Fruit fly (Drosophila melanogaster) whole organism, adult: ENCODE results near the gene Tsp3A.

Experiments used
- CG11617 ChIP-seq: fragments of 200-800 bp; sonication (Bioruptor generic); optimal IDR thresholded peaks from 2 replicates; lab custom pipeline; 2017; ENCODE audit warnings: mild to moderate bottlenecking, missing biosample characterization, missing genetic modification reagents, missing genetic modification characterization
- CG12768 ChIP-seq: fragments of 200-800 bp; sonication (Bioruptor generic); optimal IDR thresholded peaks from 2 replicates; lab custom pipeline; 2017; ENCODE audit warnings: missing biosample characterization, missing genetic modification characterization, mild to moderate bottlenecking, moderate library complexity, missing genetic modification reagents
- CG14711 ChIP-seq: fragments of 200-800 bp; sonication (Bioruptor generic); optimal IDR thresholded peaks from 2 replicates; lab custom pipeline; 2018; ENCODE audit warnings: missing biosample characterization, mild to moderate bottlenecking, missing genetic modification characterization, moderate library complexity
- CG1620 ChIP-seq: fragments of 200-800 bp; sonication (Bioruptor generic); optimal IDR thresholded peaks from 2 replicates; lab custom pipeline; 2016; ENCODE audit warnings: missing biosample characterization, missing genetic modification characterization
- CG33017 ChIP-seq: fragments of 200-800 bp; sonication (Bioruptor generic); optimal IDR thresholded peaks from 2 replicates; lab custom pipeline; 2018; ENCODE audit warnings: missing biosample characterization, mild to moderate bottlenecking, missing genetic modification characterization, moderate library complexity
- CG5204 ChIP-seq: fragments of 200-800 bp; sonication (Bioruptor generic); optimal IDR thresholded peaks from 2 replicates; lab custom pipeline; 2016; ENCODE audit warnings: missing biosample characterization, missing genetic modification characterization
- CG7045 ChIP-seq: fragments of 200-800 bp; sonication (Bioruptor generic); optimal IDR thresholded peaks from 2 replicates; lab custom pipeline; 2017; ENCODE audit warnings: missing biosample characterization, mild to moderate bottlenecking, missing genetic modification characterization
- CG7101 ChIP-seq: fragments of 200-800 bp; sonication (Bioruptor generic); optimal IDR thresholded peaks from 2 replicates; lab custom pipeline; 2018; ENCODE audit warnings: missing biosample characterization, mild to moderate bottlenecking, missing genetic modification characterization, moderate library complexity
- Clk ChIP-seq: fragments of 200-800 bp; sonication (Bioruptor generic); optimal IDR thresholded peaks from 2 replicates; lab custom pipeline; 2017; ENCODE audit warnings: missing biosample characterization, missing genetic modification characterization
- Crg-1 ChIP-seq: fragments of 200-800 bp; sonication (Bioruptor generic); optimal IDR thresholded peaks from 2 replicates; lab custom pipeline; 2016; ENCODE audit warnings: missing biosample characterization, missing genetic modification characterization
- Hr96 ChIP-seq: fragments of 200-800 bp; sonication (Bioruptor generic); optimal IDR thresholded peaks from 2 replicates; lab custom pipeline; 2016; ENCODE audit warnings: missing biosample characterization, missing genetic modification characterization
- Mnt ChIP-seq: fragments of 200-800 bp; sonication (Bioruptor generic); optimal IDR thresholded peaks from 2 replicates; lab custom pipeline; 2016; ENCODE audit warnings: missing biosample characterization, mild to moderate bottlenecking, missing genetic modification characterization
- bab1 ChIP-seq: fragments of 200-800 bp; sonication (Bioruptor generic); optimal IDR thresholded peaks from 3 replicates; lab custom pipeline; 2019; ENCODE audit warnings: missing biosample characterization, mild to moderate bottlenecking, missing genetic modification characterization, moderate library complexity
- cic ChIP-seq: fragments of 200-800 bp; sonication (Bioruptor generic); optimal IDR thresholded peaks from 2 replicates; lab custom pipeline; 2017; ENCODE audit warnings: missing biosample characterization, mild to moderate bottlenecking, missing genetic modification characterization, moderate library complexity
- cnc ChIP-seq, 2 experiments: fragments of >200 bp; optimal IDR thresholded peaks; 2 replicates each; lab custom pipeline; 2017
- kay ChIP-seq: fragments of 200-800 bp; sonication (Bioruptor generic); peaks from one replicate; lab custom pipeline; 2016; ENCODE audit warnings: missing biosample characterization, missing genetic modification characterization, borderline replicate concordance
- ovo ChIP-seq: fragments of 200-800 bp; sonication (Bioruptor generic); optimal IDR thresholded peaks from 2 replicates; lab custom pipeline; 2016; ENCODE audit warnings: missing biosample characterization, missing genetic modification characterization
- pad ChIP-seq: fragments of 200-800 bp; sonication (Bioruptor generic); optimal IDR thresholded peaks from 3 replicates; lab custom pipeline; 2017; ENCODE audit warnings: missing biosample characterization, missing genetic modification characterization, mild to moderate bottlenecking, moderate library complexity, missing genetic modification reagents
- tj ChIP-seq: fragments of 200-800 bp; sonication (Bioruptor generic); optimal IDR thresholded peaks from 3 replicates; lab custom pipeline; 2017; ENCODE audit warnings: missing biosample characterization, mild to moderate bottlenecking, missing genetic modification characterization, moderate library complexity
- toe ChIP-seq: fragments of 200-800 bp; sonication (Bioruptor generic); optimal IDR thresholded peaks from 2 replicates; lab custom pipeline; 2016; ENCODE audit warnings: missing biosample characterization, missing genetic modification characterization

Tsp3A gene

dm6 chrX:2638646-2639045 lies 19.1 kb upstream of the Tsp3A start:
- TF ChIP-seq CG12768 (GFP tag; lab: Kevin White, UChicago) (no peak), cic (no peak), toe (GFP tag; lab: Kevin White, UChicago) (no peak), CG14711 (no peak), cnc (optimal IDR thresholded peaks at IDR 0.05; lab: Kevin White, UChicago) (no peak)

- TF ChIP-seq Hr96 (GFP tag; lab: Kevin White, UChicago) = no peak
- no peak for TF ChIP-seq CG14711
- TF ChIP-seq bab1 (GFP tag; lab: Kevin White, UChicago) = no peak
- no peak for TF ChIP-seq CG1620 (GFP tag; lab: Kevin White, UChicago)
- TF ChIP-seq CG33017 (tag; lab: Kevin White, UChicago) = no peak
- TF ChIP-seq ovo = no peak
- TF ChIP-seq cic = no peak
- TF ChIP-seq CG7045 (GFP tag; lab: Kevin White, UChicago) = no peak
- no peak for TF ChIP-seq CG7101 (tag; lab: Kevin White, UChicago)
- no peak for TF ChIP-seq CG5204 (GFP tag; lab: Kevin White, UChicago)
- no peak for TF ChIP-seq Clk
- no peak for TF ChIP-seq cnc (optimal IDR thresholded peaks at IDR 0.05; lab: Kevin White, UChicago)
- TF ChIP-seq tj (GFP tag; lab: Kevin White, UChicago) = no peak
- no peak for TF ChIP-seq toe (GFP tag; lab: Kevin White, UChicago)
Observed at dm6 chrX:2637914-2638313, 18.4 kb upstream of the Tsp3A start.

DNA sequence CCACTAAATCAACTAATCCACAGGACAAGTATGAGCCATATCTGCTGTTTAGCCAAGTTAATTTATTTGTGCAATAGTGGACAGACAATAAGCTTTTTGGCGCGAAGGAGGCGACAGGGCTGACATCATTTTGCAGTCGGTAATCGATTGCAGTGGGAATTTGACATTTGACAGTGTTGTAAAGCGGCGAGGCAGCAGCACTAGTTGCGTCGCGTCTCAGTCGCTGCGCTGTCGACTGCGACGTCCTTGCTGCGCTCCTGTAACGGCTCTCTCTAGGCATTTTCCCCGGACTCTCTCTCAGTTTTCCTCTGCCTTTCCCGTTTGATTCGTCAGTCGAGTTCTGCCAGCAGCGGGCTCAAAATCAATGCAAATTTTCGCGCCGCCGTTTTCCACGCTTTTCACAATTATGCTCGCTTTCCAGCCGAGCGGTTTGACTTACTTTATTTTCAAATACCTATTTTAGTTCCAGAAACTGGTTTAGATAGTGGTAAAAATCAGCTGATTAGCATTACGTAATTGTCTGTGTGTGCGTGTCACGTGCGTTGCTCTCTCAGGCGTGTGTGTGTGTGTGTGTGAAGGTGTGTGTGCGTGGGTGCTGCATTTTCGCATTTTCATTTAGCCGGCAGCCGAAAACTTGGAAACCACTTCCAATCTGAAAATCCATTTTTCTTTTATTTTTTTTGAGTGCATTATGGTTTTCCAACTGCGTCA lies 17.4 kb upstream of the Tsp3A start:
- TF ChIP-seq ovo = no peak
- TF ChIP-seq CG11617 (GFP tag; lab: Kevin White, UChicago) = no peak
- no peak for TF ChIP-seq pad
- TF ChIP-seq kay = no peak
- TF ChIP-seq cic = no peak
- TF ChIP-seq Mnt = no peak
- no peak for TF ChIP-seq tj (GFP tag; lab: Kevin White, UChicago)
- no peak for TF ChIP-seq CG14711
- no peak for TF ChIP-seq toe (GFP tag; lab: Kevin White, UChicago)
- no peak for TF ChIP-seq CG33017 (tag; lab: Kevin White, UChicago)
- no peak for TF ChIP-seq cnc (optimal IDR thresholded peaks at IDR 0.05; lab: Kevin White, UChicago)
- TF ChIP-seq Crg-1 = no peak
- no peak for TF ChIP-seq CG7101 (tag; lab: Kevin White, UChicago)
- TF ChIP-seq CG5204 (GFP tag; lab: Kevin White, UChicago) = no peak
- no peak for TF ChIP-seq CG7045 (GFP tag; lab: Kevin White, UChicago)
- TF ChIP-seq Clk = no peak

DNA sequence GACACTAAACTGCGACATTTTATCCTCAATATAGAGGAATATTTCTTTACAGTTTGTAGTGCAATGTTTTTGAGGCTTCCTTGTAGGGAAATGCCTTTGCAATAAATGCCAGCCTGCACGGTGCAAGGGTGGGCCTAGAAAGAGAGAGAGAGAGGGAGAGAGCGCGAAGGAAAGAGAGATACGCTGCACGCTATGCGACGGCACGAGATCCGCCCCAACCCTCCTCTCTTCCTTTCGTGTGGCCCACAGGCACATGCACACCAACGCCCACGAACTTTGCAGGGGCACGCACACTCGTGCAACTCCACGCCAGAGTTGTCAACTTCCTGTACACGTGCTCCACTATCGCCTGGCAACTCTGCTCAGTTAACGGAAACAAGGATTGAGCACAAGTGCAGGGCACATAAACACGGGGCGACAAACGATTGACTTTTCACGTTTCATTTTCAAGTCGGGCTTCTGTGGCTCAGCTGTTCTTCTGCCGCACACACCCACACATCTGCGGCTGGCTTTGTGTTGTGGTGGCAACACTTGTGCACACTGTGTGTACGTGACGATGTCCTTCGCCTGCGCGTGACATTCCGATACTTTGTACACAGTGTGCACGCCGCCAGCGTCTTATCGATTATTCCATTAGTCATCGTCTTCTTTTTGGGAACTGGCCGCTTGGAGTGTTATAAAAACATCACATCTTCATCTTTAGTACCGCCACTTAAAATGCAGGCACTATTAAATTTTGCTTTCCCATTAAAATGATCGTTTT lies 16.6 kb upstream of the Tsp3A start:
- peak; percentile 73 for TF ChIP-seq CG14711
- TF ChIP-seq toe (GFP tag; lab: Kevin White, UChicago) = no peak

- TF ChIP-seq CG1620 (GFP tag; lab: Kevin White, UChicago) (peak; percentile 8), CG7101 (tag; lab: Kevin White, UChicago) (peak; percentile 6), pad (no peak), CG7045 (GFP tag; lab: Kevin White, UChicago) (peak; percentile 35), CG14711 (peak; percentile 4)
Observed at dm6 chrX:2635075-2635643, 15.6 kb upstream of the Tsp3A start.

DNA sequence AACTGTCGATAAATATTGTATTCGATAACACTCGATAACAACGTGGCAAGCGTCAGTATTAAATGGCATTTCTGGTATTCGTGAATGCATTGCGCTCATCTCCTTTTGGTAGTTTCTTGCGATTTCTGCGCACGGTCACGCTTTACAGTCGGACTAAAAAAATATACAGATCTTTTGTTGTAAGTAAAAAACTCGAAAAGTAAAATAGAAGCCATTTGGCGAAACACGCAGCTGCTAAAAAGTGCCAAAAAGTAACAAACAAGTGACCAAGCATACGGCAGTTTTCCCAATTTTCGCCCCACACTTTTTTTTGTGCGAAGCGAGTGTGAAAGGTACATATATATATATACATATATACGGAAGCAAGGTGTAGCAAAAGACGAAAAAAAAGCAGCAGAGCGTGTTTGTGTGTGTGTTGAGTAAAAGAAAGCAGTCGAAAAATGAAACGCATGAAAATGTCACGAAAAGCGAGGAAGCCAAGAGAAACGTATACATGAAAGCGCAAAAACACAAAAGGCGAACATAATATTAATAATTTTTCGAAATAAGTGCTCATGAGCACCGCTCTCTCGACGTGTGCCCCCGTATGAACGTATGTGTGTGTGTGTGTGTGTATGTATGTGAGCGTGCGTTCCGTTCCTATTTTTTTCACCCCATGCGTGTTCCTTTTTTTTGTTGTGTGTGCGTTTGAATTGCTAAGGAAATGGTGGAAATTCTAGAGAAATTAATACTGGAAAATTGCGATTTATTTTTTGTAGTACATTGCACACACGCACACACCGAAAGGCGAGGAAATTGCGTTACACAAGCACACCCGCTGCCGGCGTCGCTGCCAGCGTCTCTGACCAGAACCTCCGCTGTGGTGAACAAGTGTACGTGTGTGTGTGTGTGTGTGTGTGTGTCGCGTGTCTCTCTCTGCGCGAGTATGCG lies 14.6 kb upstream of the Tsp3A start, which contains the start of gene sgg:
Gene sgg, plus strand, starts transcription at position 106 of the 930 bp plus-strand sequence.
- peak; percentile 52 for TF ChIP-seq Mnt
- TF ChIP-seq bab1 (GFP tag; lab: Kevin White, UChicago) = peak; percentile 60
- TF ChIP-seq CG33017 (tag; lab: Kevin White, UChicago) = no peak

DNA sequence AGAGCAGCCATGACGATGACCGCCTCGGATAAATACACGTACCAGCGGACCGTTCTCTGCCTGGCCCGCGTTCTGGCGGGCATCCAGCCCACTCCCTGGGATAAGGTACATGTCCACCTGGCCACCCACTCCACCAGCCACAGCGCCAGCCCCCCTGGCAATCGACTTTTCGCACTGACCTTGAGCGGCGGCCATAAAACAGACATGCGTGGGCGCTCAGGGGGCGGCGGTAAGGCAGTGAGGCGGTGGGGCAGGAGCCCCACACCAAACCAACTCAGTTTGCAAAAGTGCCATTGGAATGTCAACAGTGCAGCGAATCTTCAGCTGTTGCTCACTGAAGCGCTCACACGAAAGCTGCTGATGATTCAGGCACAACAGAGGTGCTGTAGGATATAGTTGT lies 5.5 kb upstream of the Tsp3A start:
- TF ChIP-seq CG12768 (GFP tag; lab: Kevin White, UChicago) = no peak
- TF ChIP-seq bab1 (GFP tag; lab: Kevin White, UChicago) = no peak
- TF ChIP-seq tj (GFP tag; lab: Kevin White, UChicago) = no peak
- no peak for TF ChIP-seq ovo
- no peak for TF ChIP-seq Crg-1
